Fruit fly (Drosophila melanogaster) whole organism, prepupa: ENCODE measurements around the gene Jhbp11.

Experiments used
- CG11294 ChIP-seq: fragments of 200-800 bp; sonication (Bioruptor generic); IDR thresholded peaks from 2 replicates; pipeline ENCODE4 v1.3.6; 2022; ENCODE audit warnings: missing biosample characterization, missing genetic modification characterization
- CG3032 ChIP-seq: fragments of 200-800 bp; optimal IDR thresholded peaks from 2 replicates; lab custom pipeline; 2019; ENCODE audit warnings: missing biosample characterization, mild to moderate bottlenecking, missing genetic modification characterization, moderate library complexity
- CG6792 ChIP-seq: fragments of 200-800 bp; sonication (Bioruptor generic); optimal IDR thresholded peaks from 3 replicates; lab custom pipeline; 2016; ENCODE audit warnings: missing biosample characterization, missing genetic modification characterization
- CG6854 ChIP-seq: fragments of 200-800 bp; sonication (Bioruptor generic); optimal IDR thresholded peaks from 2 replicates; lab custom pipeline; 2017; ENCODE audit warnings: missing biosample characterization, mild to moderate bottlenecking, missing genetic modification characterization
- Eip78C ChIP-seq: fragments of 200-800 bp; sonication (Bioruptor generic); peaks from one replicate; lab custom pipeline; 2016; ENCODE audit warnings: missing biosample characterization, missing genetic modification characterization
- Smox ChIP-seq: fragments of 200-800 bp; sonication (Bioruptor generic); optimal IDR thresholded peaks from 3 replicates; lab custom pipeline; 2016; ENCODE audit warnings: missing biosample characterization, missing genetic modification characterization
- Sox102F ChIP-seq: fragments of 200-800 bp; sonication (Bioruptor generic); optimal IDR thresholded peaks from 2 replicates; lab custom pipeline; 2016; ENCODE audit warnings: missing biosample characterization, mild to moderate bottlenecking, missing genetic modification characterization
- esn ChIP-seq: fragments of 200-800 bp; sonication (Bioruptor generic); optimal IDR thresholded peaks from 2 replicates; lab custom pipeline; 2016; ENCODE audit warnings: missing biosample characterization, mild to moderate bottlenecking, missing genetic modification characterization, moderate library complexity
- net ChIP-seq: fragments of 200-800 bp; sonication (Bioruptor generic); optimal IDR thresholded peaks from 3 replicates; lab custom pipeline; 2016; ENCODE audit warnings: missing biosample characterization, missing genetic modification characterization
- spab ChIP-seq: fragments of 200-800 bp; sonication (Bioruptor generic); optimal IDR thresholded peaks from 2 replicates; lab custom pipeline; 2017; ENCODE audit warnings: missing biosample characterization, mild to moderate bottlenecking, missing genetic modification characterization, missing genetic modification reagents
- svp ChIP-seq: fragments of 200-800 bp; sonication (Bioruptor generic); peaks from one replicate; lab custom pipeline; 2016; ENCODE audit warnings: missing biosample characterization, missing genetic modification characterization
- topi ChIP-seq: fragments of 200-800 bp; sonication (Bioruptor generic); optimal IDR thresholded peaks from 3 replicates; lab custom pipeline; 2016; ENCODE audit warnings: missing biosample characterization, missing genetic modification characterization

DNA sequence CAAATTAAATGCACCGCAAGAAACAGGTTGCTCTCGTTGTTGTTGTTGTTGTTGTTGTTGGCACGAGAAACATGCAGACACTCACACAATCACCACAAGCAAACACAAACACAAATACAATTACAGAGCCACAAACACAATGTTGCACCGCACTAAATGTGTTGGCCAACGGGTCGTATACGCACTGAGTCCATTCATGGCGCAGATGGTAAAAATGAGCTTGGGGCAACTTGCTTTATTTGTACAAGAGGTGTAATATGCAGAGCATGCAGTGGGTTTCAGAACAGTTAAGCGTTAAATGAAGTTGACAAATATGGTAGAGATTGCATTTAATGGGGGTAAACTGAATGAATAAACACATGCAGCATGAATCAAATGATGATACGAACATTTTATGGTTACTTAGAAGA is 36.9 kb downstream of the Jhbp11 start:
- TF ChIP-seq Sox102F (GFP tag; lab: Kevin White, UChicago) (no peak), Eip78C (GFP tag; lab: Kevin White, UChicago) (peak; percentile 30), net (GFP tag; lab: Kevin White, UChicago) (no peak), svp (GFP tag; lab: Kevin White, UChicago) (no peak), spab (no peak), Smox (no peak), CG6792 (GFP tag; lab: Kevin White, UChicago) (no peak), CG11294 (GFP tag; lab: Robert Waterston, UW) (no peak), CG6854 (GFP tag; lab: Kevin White, UChicago) (peak; percentile 24), topi (GFP tag; lab: Kevin White, UChicago) (no peak), esn (GFP tag; lab: Kevin White, UChicago) (no peak), CG3032 (tag; lab: Kevin White, UChicago) (no peak)
